Worm (Caenorhabditis elegans) whole organism, L4 larva: ENCODE data around the gene vha-7.

Source experiments
- F37D6.2 ChIP-seq: sonication (generic microtip); optimal IDR thresholded peaks from 2 replicates; lab custom pipeline; 2016; ENCODE audit warnings: mild to moderate bottlenecking, missing genetic modification characterization, missing compliant biosample characterization
- F44E2.7 ChIP-seq: fragments of 200-800 bp; sonication (Bioruptor generic); IDR thresholded peaks from 2 replicates; pipeline ENCODE4 v2.1.2; 2022; ENCODE audit warnings: missing genetic modification characterization, missing compliant biosample characterization
- T20F7.1 ChIP-seq: fragments of 200-800 bp; sonication (Bioruptor generic); optimal IDR thresholded peaks from 2 replicates; lab custom pipeline; 2018; ENCODE audit warnings: mild to moderate bottlenecking, missing genetic modification characterization, missing compliant biosample characterization
- Y48G9A.11 ChIP-seq: fragments of 200-800 bp; sonication (Bioruptor generic); IDR thresholded peaks from 2 replicates; pipeline ENCODE4 v1.3.6; 2022; ENCODE audit warnings: missing genetic modification reagents, missing genetic modification characterization, missing compliant biosample characterization
- Y5F2A.4 ChIP-seq: fragments of 200-800 bp; sonication (Bioruptor generic); optimal IDR thresholded peaks from 2 replicates; lab custom pipeline; 2018; ENCODE audit warnings: mild to moderate bottlenecking, missing genetic modification characterization, missing compliant biosample characterization
- Y75B8A.6 ChIP-seq: fragments of 200-800 bp; sonication (Bioruptor generic); IDR thresholded peaks from 2 replicates; pipeline ENCODE4 v1.3.6; 2022; ENCODE audit warnings: missing genetic modification reagents, missing genetic modification characterization, missing compliant biosample characterization
- ZK337.2 ChIP-seq: fragments of 200-800 bp; sonication (Bioruptor generic); IDR thresholded peaks from 2 replicates; pipeline ENCODE4 v1.3.6; 2022; ENCODE audit warnings: missing genetic modification reagents, missing genetic modification characterization, missing compliant biosample characterization
- aha-1 ChIP-seq: fragments of 150-350 bp; peaks from one replicate; lab custom pipeline; 2014; ENCODE audit warnings: missing biosample characterization, missing genetic modification characterization
- ama-1 ChIP-seq: fragments of 150-350 bp; optimal IDR thresholded peaks from 2 replicates; lab custom pipeline; 2014; ENCODE audit warnings: inconsistent platforms, mixed read lengths
- ceh-20 ChIP-seq: fragments of 200-800 bp; sonication (Bioruptor generic); IDR thresholded peaks from 2 replicates; pipeline ENCODE4 v1.3.6; 2022; ENCODE audit warnings: missing genetic modification reagents, missing genetic modification characterization, missing compliant biosample characterization
- ceh-44 ChIP-seq: fragments of 200-800 bp; sonication (Bioruptor generic); IDR thresholded peaks from 2 replicates; pipeline ENCODE4 v1.3.6; 2022; ENCODE audit warnings: missing genetic modification reagents, missing genetic modification characterization, missing compliant biosample characterization
- ceh-62 ChIP-seq: sonication (generic microtip); optimal IDR thresholded peaks from 2 replicates; lab custom pipeline; 2017; ENCODE audit warnings: missing biosample characterization, missing genetic modification characterization
- cey-2 ChIP-seq: sonication (generic microtip); optimal IDR thresholded peaks from 3 replicates; lab custom pipeline; 2017; ENCODE audit warnings: missing genetic modification characterization, mild to moderate bottlenecking, missing compliant biosample characterization, antibody characterized with exemption, borderline replicate concordance; ENCODE audit not compliant: insufficient read depth
- dmd-9 ChIP-seq: fragments of 200-800 bp; sonication (Bioruptor generic); IDR thresholded peaks from 2 replicates; pipeline ENCODE4 v1.3.6; 2022; ENCODE audit warnings: missing genetic modification reagents, missing genetic modification characterization, missing compliant biosample characterization
- dpl-1 ChIP-seq: fragments of 150-350 bp; optimal IDR thresholded peaks from 2 replicates; lab custom pipeline; 2014; ENCODE audit warnings: missing biosample characterization, missing genetic modification reagents, missing genetic modification characterization
- egl-27 ChIP-seq: sonication (generic microtip); optimal IDR thresholded peaks from 3 replicates; lab custom pipeline; 2017; ENCODE audit warnings: missing biosample characterization, missing genetic modification reagents, missing genetic modification characterization
- egl-43 ChIP-seq: fragments of 200-800 bp; sonication (Bioruptor generic); IDR thresholded peaks from 2 replicates; pipeline ENCODE4 v1.3.6; 2022; ENCODE audit warnings: missing genetic modification reagents, missing genetic modification characterization, missing compliant biosample characterization
- hif-1 ChIP-seq, 2 experiments: sonication (generic microtip); optimal IDR thresholded peaks; 2 replicates each; lab custom pipeline; 2016 to 2017; ENCODE audit warnings: missing compliant biosample characterization in 2 of 2, missing genetic modification characterization in 2 of 2, missing genetic modification reagents in 2 of 2, missing genotype in 2 of 2, mild to moderate bottlenecking in 1 of 2
- hmg-1.1 ChIP-seq: fragments of 200-800 bp; sonication (Bioruptor generic); IDR thresholded peaks from 2 replicates; pipeline ENCODE4 v1.3.6; 2022; ENCODE audit warnings: missing genetic modification reagents, missing genetic modification characterization, missing compliant biosample characterization
- lin-1 ChIP-seq: fragments of 200-800 bp; sonication (Bioruptor generic); IDR thresholded peaks from 2 replicates; pipeline ENCODE4 v1.3.6; 2022; ENCODE audit warnings: missing genetic modification reagents, missing genetic modification characterization, missing compliant biosample characterization
- lin-38 ChIP-seq: fragments of 200-800 bp; sonication (Bioruptor generic); IDR thresholded peaks from 2 replicates; pipeline ENCODE4 v1.3.6; 2022; ENCODE audit warnings: missing genetic modification reagents, missing genetic modification characterization, missing compliant biosample characterization
- lir-3 ChIP-seq: sonication (generic microtip); optimal IDR thresholded peaks from 2 replicates; lab custom pipeline; 2016; ENCODE audit warnings: mild to moderate bottlenecking, missing genetic modification characterization, missing compliant biosample characterization
- lsy-2 ChIP-seq, 2 experiments: fragments of 150-350 bp in 1 of 2; sonication (generic microtip) in 1 of 2; optimal IDR thresholded peaks; 2 replicates each; lab custom pipeline; 2014 to 2017; ENCODE audit warnings: missing biosample characterization in 2 of 2, missing genetic modification characterization in 2 of 2
- madf-9 ChIP-seq: fragments of 200-800 bp; sonication (Bioruptor generic); conservative IDR thresholded peaks from 2 replicates; pipeline ENCODE4 v1.3.6; 2022; ENCODE audit warnings: missing genetic modification reagents, missing genetic modification characterization, missing compliant biosample characterization
- mes-2 ChIP-seq: sonication (generic microtip); optimal IDR thresholded peaks from 2 replicates; lab custom pipeline; 2016; ENCODE audit warnings: missing genotype, mild to moderate bottlenecking, missing genetic modification characterization, missing compliant biosample characterization; ENCODE audit not compliant: poor library complexity, severe bottlenecking
- nhr-10 ChIP-seq: fragments of 150-350 bp; optimal IDR thresholded peaks from 2 replicates; lab custom pipeline; 2014; ENCODE audit warnings: missing biosample characterization, missing genetic modification characterization
- nhr-11 ChIP-seq: fragments of 150-350 bp; optimal IDR thresholded peaks from 2 replicates; lab custom pipeline; 2014; ENCODE audit warnings: missing biosample characterization, missing genetic modification characterization
- nhr-6 ChIP-seq: fragments of 150-350 bp; optimal IDR thresholded peaks from 2 replicates; lab custom pipeline; 2014; ENCODE audit warnings: missing biosample characterization, missing genetic modification characterization
- rbr-2 ChIP-seq: sonication (generic microtip); optimal IDR thresholded peaks from 2 replicates; lab custom pipeline; 2016; ENCODE audit warnings: missing genotype, missing genetic modification characterization, missing compliant biosample characterization
- set-16 ChIP-seq: fragments of 200-800 bp; sonication (Bioruptor generic); IDR thresholded peaks from 2 replicates; pipeline ENCODE4 v1.3.6; 2022; ENCODE audit warnings: missing genetic modification reagents, missing genetic modification characterization, missing compliant biosample characterization
- snpc-1.2 ChIP-seq: fragments of 200-800 bp; sonication (Bioruptor generic); IDR thresholded peaks from 2 replicates; pipeline ENCODE4 v1.3.6; 2022; ENCODE audit warnings: missing genetic modification reagents, missing genetic modification characterization, missing compliant biosample characterization
- spr-3 ChIP-seq: fragments of 200-800 bp; sonication (Bioruptor generic); optimal IDR thresholded peaks from 2 replicates; lab custom pipeline; 2018; ENCODE audit warnings: mild to moderate bottlenecking, missing genetic modification characterization, missing compliant biosample characterization
- tra-1 ChIP-seq: fragments of 200-800 bp; sonication (Bioruptor generic); IDR thresholded peaks from 2 replicates; pipeline ENCODE4 v1.3.6; 2022; ENCODE audit warnings: missing genetic modification reagents, missing genetic modification characterization, missing compliant biosample characterization
- unc-130 ChIP-seq: sonication (generic microtip); optimal IDR thresholded peaks from 2 replicates; lab custom pipeline; 2016; ENCODE audit warnings: missing genetic modification reagents, missing genetic modification characterization, missing compliant biosample characterization
- unc-62 ChIP-seq, 3 experiments: fragments of 150-350 bp in 1 of 3; sonication (generic microtip); optimal IDR thresholded peaks in 2 of 3; peaks in 1 of 3; 1 replicate in 1 of 3; 2 replicates in 2 of 3; lab custom pipeline; 2014 to 2017; ENCODE audit warnings: missing biosample characterization in 3 of 3, missing genetic modification characterization in 3 of 3, missing genetic modification reagents in 3 of 3, missing genotype in 1 of 3
- vab-7 ChIP-seq: fragments of 200-800 bp; sonication (Bioruptor generic); IDR thresholded peaks from 2 replicates; pipeline ENCODE4 v1.3.6; 2022; ENCODE audit warnings: missing genetic modification reagents, missing genetic modification characterization, missing compliant biosample characterization
- zfp-3 ChIP-seq: fragments of 200-800 bp; sonication (Bioruptor generic); conservative IDR thresholded peaks from 2 replicates; pipeline ENCODE4 v1.3.6; 2022; ENCODE audit warnings: missing genetic modification reagents, missing genetic modification characterization, missing compliant biosample characterization

vha-7 gene

DNA sequence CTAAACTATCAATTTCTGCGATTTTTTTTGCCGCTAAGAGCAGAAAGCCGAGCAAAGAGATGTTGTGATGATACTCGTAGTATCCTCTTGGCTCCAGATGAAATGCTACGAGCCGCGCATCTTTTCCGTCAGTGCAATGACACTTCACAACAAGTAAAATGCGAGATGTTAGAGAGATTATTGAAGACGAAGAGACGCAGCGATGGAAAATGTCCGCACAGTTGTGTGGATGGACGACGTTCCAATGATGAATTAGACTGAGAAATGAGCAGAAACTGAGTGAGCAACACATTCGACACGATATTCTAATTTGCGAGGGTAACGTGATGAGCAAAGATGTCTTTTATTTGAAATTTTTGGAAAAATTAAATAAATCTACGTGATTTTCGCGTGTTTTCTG, 19.3 kb upstream of the vha-7 start:
- TF ChIP-seq egl-27 (tag; lab: Kevin White, UChicago) (no peak), nhr-11 (tag; lab: Kevin White, UChicago) (no peak), unc-62 (GFP tag; optimal IDR thresholded peaks at IDR 0.05 in 1 of 2; lab: Kevin White, UChicago) (peak in 1 of 2 experiments; percentile 5), unc-62 (tag; optimal IDR thresholded peaks at IDR 0.05; lab: Kevin White, UChicago) (no peak)
- TF ChIP-seq, all 104 proteins: peak for 1

DNA sequence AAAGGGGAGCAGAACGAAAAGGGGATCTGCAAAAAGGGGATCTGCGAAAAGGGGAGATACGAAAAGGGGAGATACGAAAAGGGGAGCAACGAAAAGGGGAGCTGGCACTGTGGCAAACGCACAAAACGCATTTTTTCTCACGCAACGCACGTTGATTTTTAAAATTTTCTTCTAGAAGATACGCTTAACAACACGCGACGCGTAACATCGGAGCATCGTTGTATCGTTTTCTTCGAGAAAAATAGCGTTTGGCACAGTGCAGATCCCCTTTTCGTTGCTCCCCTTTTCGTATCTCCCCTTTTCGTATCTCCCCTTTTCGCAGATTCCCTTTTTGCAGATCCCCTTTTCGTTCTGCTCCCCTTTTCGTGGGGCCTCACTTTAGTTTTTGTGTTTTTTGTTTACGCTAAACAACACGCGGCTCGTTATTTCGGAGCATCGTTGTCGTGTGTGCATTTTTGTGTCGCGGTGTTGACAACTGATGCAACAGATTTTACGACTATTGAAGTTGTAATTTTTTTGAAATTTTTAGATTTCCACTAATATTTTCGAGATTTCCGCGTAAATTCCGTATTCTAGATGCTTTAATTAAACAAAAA, 18.7 kb upstream of the vha-7 start:
- peak; percentile 61 for TF ChIP-seq unc-130 (GFP tag; lab: Kevin White, UChicago)
- peak; percentile 100 for TF ChIP-seq Y48G9A.11 (GFP tag; lab: Robert Waterston, UW)
- TF ChIP-seq ceh-20 (GFP tag; lab: Robert Waterston, UW), result 0 out of 2 replicates have a peak, but pooled peaks have one; percentile 60
- peak; percentile 59 for TF ChIP-seq aha-1
- TF ChIP-seq ceh-44 (GFP tag; lab: Robert Waterston, UW), result 0 out of 2 replicates have a peak, but pooled peaks have one; percentile 63
- TF ChIP-seq lin-38, result peak; percentile 78
- TF ChIP-seq hmg-1.1, result peak; percentile 61
- TF ChIP-seq rbr-2, result peak; percentile 25
- 0 out of 2 replicates have a peak, but pooled peaks have one; percentile 55 for TF ChIP-seq ZK337.2
- TF ChIP-seq vab-7 (GFP tag; lab: Robert Waterston, UW), result peak; percentile 48; the same call in 1 of the 2 replicates
- peak; percentile 79 for TF ChIP-seq snpc-1.2 (GFP tag; lab: Robert Waterston, UW)
- TF ChIP-seq lsy-2 (tag; optimal IDR thresholded peaks at IDR 0.05; lab: Kevin White, UChicago), result peak in 1 of 2 experiments; percentile 14
- TF ChIP-seq hif-1 (tag; optimal IDR thresholded peaks at IDR 0.05; lab: Kevin White, UChicago), result peak in 1 of 2 experiments; percentile 43
- 0 out of 2 replicates have a peak, but pooled peaks have one; percentile 10 for TF ChIP-seq egl-43
- TF ChIP-seq mes-2, result peak; percentile 84
- TF ChIP-seq madf-9 (GFP tag; lab: Robert Waterston, UW), result peak; percentile 36; the same call in 1 of the 2 replicates
- peak; percentile 87 for TF ChIP-seq T20F7.1 (GFP tag; lab: Kevin White, UChicago)
- TF ChIP-seq dpl-1 (GFP tag; lab: Kevin White, UChicago), result peak; percentile 2

- TF ChIP-seq ama-1, result no peak
- TF ChIP-seq Y5F2A.4, result no peak
- TF ChIP-seq set-16 (GFP tag; lab: Robert Waterston, UW), result no peak
- no peak for TF ChIP-seq lir-3 (tag; lab: Kevin White, UChicago)
- TF ChIP-seq zfp-3 (GFP tag; lab: Robert Waterston, UW), result no peak
- TF ChIP-seq F37D6.2 (tag; lab: Kevin White, UChicago), result no peak
- no peak for TF ChIP-seq dmd-9 (GFP tag; lab: Robert Waterston, UW)
- no peak for TF ChIP-seq spr-3 (GFP tag; lab: Kevin White, UChicago)
- no peak for TF ChIP-seq Y75B8A.6 (GFP tag; lab: Robert Waterston, UW)
- TF ChIP-seq ceh-62 (tag; lab: Kevin White, UChicago), result no peak
- no peak for TF ChIP-seq nhr-10 (tag; lab: Kevin White, UChicago)
- no peak for TF ChIP-seq F44E2.7 (GFP tag; lab: Robert Waterston, UW)
- no peak for TF ChIP-seq lin-1 (GFP tag; lab: Robert Waterston, UW)
- no peak for TF ChIP-seq dpl-1 (GFP tag; lab: Kevin White, UChicago)
- no peak for TF ChIP-seq nhr-6 (tag; lab: Kevin White, UChicago)
- no peak for TF ChIP-seq cey-2 (tag; lab: Kevin White, UChicago)
- TF ChIP-seq T20F7.1 (GFP tag; lab: Kevin White, UChicago), result no peak
- no peak for TF ChIP-seq tra-1 (GFP tag; lab: Robert Waterston, UW)
Measured at ce11 chrIV:12630922-12631321, 9.3 kb upstream of the vha-7 start, which contains the start of gene ark-1. Gene ark-1, minus strand, starts transcription at chrIV:12631022.
